Worm (Caenorhabditis elegans): ENCODE measurements around the gene F37C4.4.

DNA sequence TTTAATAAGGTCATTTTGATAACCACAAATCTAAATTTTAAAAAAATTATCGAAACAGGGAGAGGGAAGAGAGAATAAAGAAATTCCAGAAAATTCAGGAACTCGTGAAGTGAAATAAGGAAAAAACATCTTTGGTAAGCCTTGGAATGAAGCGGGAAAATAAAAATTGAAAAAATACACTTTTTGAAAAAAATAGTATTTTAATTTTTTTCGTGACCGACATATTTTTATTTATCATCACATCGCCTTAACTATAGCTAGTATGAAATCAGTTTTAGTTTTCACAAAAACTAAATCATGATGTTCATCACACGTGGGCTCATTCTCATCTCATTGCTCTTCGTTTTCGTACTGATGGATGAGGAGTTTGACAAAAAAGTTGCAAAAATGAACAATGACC, 42.0 kb downstream of the F37C4.4 start, which contains the start of gene F56D6.13:
- TF ChIP-seq F57C9.4 (tag; optimal IDR thresholded peaks at IDR 0.05), result no peak
- TF ChIP-seq nhr-120 (GFP tag; IDR thresholded peaks at IDR 0.05), result no peak
- TF ChIP-seq F37B4.10 (GFP tag; IDR thresholded peaks at IDR 0.05), result no peak

All from whole organism, young adult.